Worm (Caenorhabditis elegans) whole organism, late embryonic: ENCODE measurements around the gene Y57G11A.4.

Experiments
- C08G9.2 ChIP-seq: sonication (generic microtip); optimal IDR thresholded peaks from 2 replicates; lab custom pipeline; 2016; ENCODE audit warnings: mild to moderate bottlenecking, missing genetic modification characterization, moderate library complexity, missing compliant biosample characterization
- C38D4.7 ChIP-seq: fragments of 200-800 bp; sonication (Bioruptor generic); optimal IDR thresholded peaks from 2 replicates; lab custom pipeline; 2018; ENCODE audit warnings: mild to moderate bottlenecking, missing genetic modification characterization, moderate library complexity, missing compliant biosample characterization
- F13H6.1 ChIP-seq: sonication (generic microtip); optimal IDR thresholded peaks from 2 replicates; lab custom pipeline; 2016; ENCODE audit warnings: missing genetic modification characterization, missing compliant biosample characterization
- T23F11.4 ChIP-seq: fragments of 200-800 bp; sonication (Bioruptor generic); optimal IDR thresholded peaks from 2 replicates; lab custom pipeline; 2018; ENCODE audit warnings: mild to moderate bottlenecking, missing genetic modification characterization, missing compliant biosample characterization
- Y22D7AL.16 ChIP-seq: sonication (generic microtip); optimal IDR thresholded peaks from 2 replicates; lab custom pipeline; 2016; ENCODE audit warnings: missing genetic modification characterization, missing compliant biosample characterization
- ama-1 ChIP-seq: fragments of 150-350 bp; optimal IDR thresholded peaks from 2 replicates; lab custom pipeline; 2014
- ceh-18 ChIP-seq: sonication (generic microtip); optimal IDR thresholded peaks from 2 replicates; lab custom pipeline; 2016; ENCODE audit warnings: missing genetic modification characterization, missing compliant biosample characterization
- ceh-19 ChIP-seq: fragments of 200-800 bp; sonication (Bioruptor generic); optimal IDR thresholded peaks from 2 replicates; lab custom pipeline; 2018; ENCODE audit warnings: mild to moderate bottlenecking, missing genetic modification characterization, missing compliant biosample characterization
- ceh-2 ChIP-seq: sonication (generic microtip); optimal IDR thresholded peaks from 2 replicates; lab custom pipeline; 2016; ENCODE audit warnings: missing genotype, missing genetic modification characterization, missing compliant biosample characterization
- ceh-22 ChIP-seq: sonication (generic microtip); optimal IDR thresholded peaks from 2 replicates; lab custom pipeline; 2017; ENCODE audit warnings: missing biosample characterization, missing genetic modification characterization
- ceh-24 ChIP-seq: sonication (generic microtip); optimal IDR thresholded peaks from 2 replicates; lab custom pipeline; 2016; ENCODE audit warnings: mild to moderate bottlenecking, missing genetic modification characterization, missing compliant biosample characterization
- ceh-30 ChIP-seq: fragments of 150-350 bp; optimal IDR thresholded peaks from 2 replicates; lab custom pipeline; 2014; ENCODE audit warnings: missing biosample characterization, missing genetic modification characterization
- ceh-31 ChIP-seq: sonication (generic microtip); optimal IDR thresholded peaks from 2 replicates; lab custom pipeline; 2016; ENCODE audit warnings: missing genetic modification characterization, missing compliant biosample characterization
- ceh-45 ChIP-seq: fragments of 200-800 bp; sonication (Bioruptor generic); IDR thresholded peaks from 2 replicates; pipeline ENCODE4 v1.3.6; 2022; ENCODE audit warnings: missing genetic modification reagents, missing genetic modification characterization, missing compliant biosample characterization
- ceh-6 ChIP-seq: fragments of 200-800 bp; sonication (Bioruptor generic); optimal IDR thresholded peaks from 2 replicates; lab custom pipeline; 2018; ENCODE audit warnings: mild to moderate bottlenecking, missing genetic modification characterization, missing compliant biosample characterization
- ceh-9 ChIP-seq: sonication (generic microtip); optimal IDR thresholded peaks from 2 replicates; lab custom pipeline; 2016; ENCODE audit warnings: mild to moderate bottlenecking, missing genetic modification characterization, inconsistent platforms, missing compliant biosample characterization
- che-1 ChIP-seq: sonication (generic microtip); optimal IDR thresholded peaks from 2 replicates; lab custom pipeline; 2016; ENCODE audit warnings: mild to moderate bottlenecking, missing genetic modification characterization, missing compliant biosample characterization
- dmd-4 ChIP-seq: sonication (generic microtip); optimal IDR thresholded peaks from 2 replicates; lab custom pipeline; 2016; ENCODE audit warnings: borderline replicate concordance, missing genetic modification characterization, missing compliant biosample characterization
- eyg-1 ChIP-seq: sonication (generic microtip); optimal IDR thresholded peaks from 2 replicates; lab custom pipeline; 2016; ENCODE audit warnings: missing genotype, missing genetic modification characterization, missing compliant biosample characterization
- fkh-6 ChIP-seq: sonication (generic microtip); optimal IDR thresholded peaks from 2 replicates; lab custom pipeline; 2016; ENCODE audit warnings: missing genetic modification characterization, missing compliant biosample characterization
- hlh-13 ChIP-seq: fragments of 200-800 bp; sonication (Bioruptor generic); optimal IDR thresholded peaks from 2 replicates; lab custom pipeline; 2018; ENCODE audit warnings: mild to moderate bottlenecking, missing genetic modification characterization, missing compliant biosample characterization
- hlh-30 ChIP-seq: sonication (generic microtip); optimal IDR thresholded peaks from 2 replicates; lab custom pipeline; 2017; ENCODE audit warnings: antibody characterized with exemption, missing genetic modification characterization, missing compliant biosample characterization; ENCODE audit not compliant: insufficient read depth
- lim-6 ChIP-seq: sonication (generic microtip); optimal IDR thresholded peaks from 2 replicates; lab custom pipeline; 2016; ENCODE audit warnings: missing genetic modification characterization, missing compliant biosample characterization
- mec-3 ChIP-seq: sonication (generic microtip); optimal IDR thresholded peaks from 2 replicates; lab custom pipeline; 2016; ENCODE audit warnings: borderline replicate concordance, missing genetic modification characterization, missing compliant biosample characterization
- nfya-1 ChIP-seq: sonication (generic microtip); optimal IDR thresholded peaks from 2 replicates; lab custom pipeline; 2017; ENCODE audit warnings: missing genetic modification characterization, mild to moderate bottlenecking, missing compliant biosample characterization, antibody characterized with exemption, moderate library complexity
- nhr-232 ChIP-seq: sonication (generic microtip); optimal IDR thresholded peaks from 2 replicates; lab custom pipeline; 2016; ENCODE audit warnings: missing genetic modification characterization, missing compliant biosample characterization
- npax-4 ChIP-seq: sonication (generic microtip); optimal IDR thresholded peaks from 2 replicates; lab custom pipeline; 2016; ENCODE audit warnings: missing genetic modification characterization, missing compliant biosample characterization
- pat-9 ChIP-seq: fragments of 200-800 bp; sonication (Bioruptor generic); optimal IDR thresholded peaks from 2 replicates; lab custom pipeline; 2018; ENCODE audit warnings: mild to moderate bottlenecking, missing genetic modification characterization, moderate library complexity, missing compliant biosample characterization
- pax-1 ChIP-seq: fragments of 150-350 bp; optimal IDR thresholded peaks from 2 replicates; lab custom pipeline; 2014; ENCODE audit warnings: missing biosample characterization, missing genetic modification characterization
- pha-4 ChIP-seq: fragments of 150-350 bp; optimal IDR thresholded peaks from 2 replicates; lab custom pipeline; 2018; ENCODE audit warnings: missing biosample characterization, missing genetic modification reagents, missing genetic modification characterization
- pqm-1 ChIP-seq: sonication (generic microtip); optimal IDR thresholded peaks from 2 replicates; lab custom pipeline; 2016; ENCODE audit warnings: missing genetic modification characterization, missing compliant biosample characterization
- pros-1 ChIP-seq: fragments of 150-350 bp; optimal IDR thresholded peaks from 2 replicates; lab custom pipeline; 2014; ENCODE audit warnings: missing biosample characterization, missing genetic modification reagents, missing genetic modification characterization
- rnt-1 ChIP-seq: sonication (generic microtip); optimal IDR thresholded peaks from 2 replicates; lab custom pipeline; 2016; ENCODE audit warnings: missing genetic modification characterization, missing compliant biosample characterization
- sox-4 ChIP-seq: sonication (generic microtip); optimal IDR thresholded peaks from 2 replicates; lab custom pipeline; 2017; ENCODE audit warnings: mild to moderate bottlenecking, missing genetic modification characterization, inconsistent platforms, missing compliant biosample characterization
- syd-9 ChIP-seq: sonication (generic microtip); optimal IDR thresholded peaks from 2 replicates; lab custom pipeline; 2016; ENCODE audit warnings: mild to moderate bottlenecking, missing genetic modification characterization, moderate library complexity, missing compliant biosample characterization
- ttx-3 ChIP-seq: sonication (generic microtip); optimal IDR thresholded peaks from 2 replicates; lab custom pipeline; 2016; ENCODE audit warnings: missing genetic modification reagents, missing genetic modification characterization, missing compliant biosample characterization
- unc-3 ChIP-seq, 2 experiments: fragments of 200-800 bp in 1 of 2; sonication (Bioruptor generic) in 1 of 2; sonication (generic microtip) in 1 of 2; conservative IDR thresholded peaks in 1 of 2; optimal IDR thresholded peaks in 1 of 2; 2 replicates each; pipeline versions ENCODE4 v1.3.6 to Lab custom; 2016 to 2022; ENCODE audit warnings: missing compliant biosample characterization in 2 of 2, missing genetic modification characterization in 2 of 2, missing genetic modification reagents in 1 of 2
- unc-86 ChIP-seq: sonication (generic microtip); optimal IDR thresholded peaks from 2 replicates; lab custom pipeline; 2016; ENCODE audit warnings: missing genetic modification characterization, missing compliant biosample characterization
- zip-5 ChIP-seq: sonication (generic microtip); optimal IDR thresholded peaks from 2 replicates; lab custom pipeline; 2016; ENCODE audit warnings: missing genetic modification characterization, missing compliant biosample characterization
- ztf-16 ChIP-seq: sonication (generic microtip); optimal IDR thresholded peaks from 2 replicates; lab custom pipeline; 2017; ENCODE audit warnings: missing genetic modification characterization, missing compliant biosample characterization

Y57G11A.4 gene

DNA sequence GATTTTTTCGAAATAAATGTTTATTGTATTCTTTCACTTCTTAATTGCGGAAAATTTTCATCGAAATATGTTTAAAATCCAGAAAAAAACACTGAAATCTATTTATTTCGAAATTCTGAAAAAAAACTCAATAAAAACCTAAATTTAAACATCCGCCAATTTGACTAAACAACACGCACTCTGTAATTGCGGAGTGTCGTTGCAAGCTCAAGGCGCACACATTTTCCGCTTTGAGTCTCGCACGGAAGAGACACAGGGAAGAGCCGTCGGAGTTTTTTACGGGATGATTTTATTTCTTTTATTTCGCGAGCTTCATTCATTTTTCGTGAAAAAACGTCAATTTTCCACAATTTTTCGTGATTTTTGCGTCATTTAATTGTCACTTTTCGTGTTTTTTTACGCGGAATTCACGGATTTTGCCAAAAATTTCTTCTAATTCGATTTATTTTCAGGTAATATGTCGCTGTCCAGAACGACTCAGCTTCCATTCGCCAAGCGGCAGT, 18.0 kb upstream of the Y57G11A.4 start, which contains the start of gene dld-1 (continued):
- TF ChIP-seq ceh-24 (tag; lab: Kevin White, UChicago) (no peak), che-1 (no peak), ceh-18 (peak; percentile 79), zip-5 (tag; lab: Kevin White, UChicago) (no peak), mec-3 (tag; lab: Kevin White, UChicago) (no peak), ceh-19 (peak; percentile 41), C38D4.7 (GFP tag; lab: Kevin White, UChicago) (no peak), hlh-30 (peak; percentile 74), dmd-4 (tag; lab: Kevin White, UChicago) (no peak), F13H6.1 (tag; lab: Kevin White, UChicago) (no peak), ceh-45 (no peak), npax-4 (no peak), pqm-1 (tag; lab: Kevin White, UChicago) (no peak), Y22D7AL.16 (peak; percentile 12), unc-3 (GFP tag; conservative IDR thresholded peaks at IDR 0.05; lab: Robert Waterston, UW) (no peak), unc-3 (tag; optimal IDR thresholded peaks at IDR 0.05; lab: Kevin White, UChicago) (peak; percentile 37), T23F11.4 (no peak), C08G9.2 (no peak), nfya-1 (tag; lab: Kevin White, UChicago) (peak; percentile 97), pax-1 (peak; percentile 94)
- TF ChIP-seq, all 69 proteins: peak for 26

DNA sequence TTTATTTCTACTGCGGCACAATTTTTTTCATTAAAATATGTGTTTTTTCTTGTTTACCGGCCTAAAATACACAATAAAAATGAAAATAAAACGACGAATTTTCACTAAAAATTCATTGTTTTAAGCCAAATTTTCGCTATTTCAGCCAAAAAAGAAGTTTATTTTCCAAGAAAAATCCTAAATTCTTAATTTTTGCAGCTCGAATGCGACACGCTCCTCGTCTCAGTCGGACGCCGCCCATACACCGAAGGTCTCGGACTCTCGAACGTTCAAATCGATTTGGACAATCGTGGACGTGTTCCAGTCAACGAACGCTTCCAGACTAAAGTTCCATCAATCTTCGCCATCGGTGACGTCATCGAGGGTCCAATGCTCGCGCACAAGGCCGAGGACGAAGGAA, 16.0 kb upstream of the Y57G11A.4 start:
- TF ChIP-seq mec-3 (tag; lab: Kevin White, UChicago) (no peak), syd-9 (no peak), ceh-18 (no peak), fkh-6 (tag; lab: Kevin White, UChicago) (no peak), pat-9 (tag; lab: Kevin White, UChicago) (no peak), rnt-1 (no peak), unc-3 (GFP tag; conservative IDR thresholded peaks at IDR 0.05; lab: Robert Waterston, UW) (no peak), unc-3 (tag; optimal IDR thresholded peaks at IDR 0.05; lab: Kevin White, UChicago) (no peak), unc-86 (tag; lab: Kevin White, UChicago) (no peak), pros-1 (no peak), hlh-13 (no peak), pqm-1 (tag; lab: Kevin White, UChicago) (no peak), sox-4 (tag; lab: Kevin White, UChicago) (no peak), ceh-22 (tag; lab: Kevin White, UChicago) (no peak), ama-1 (no peak)
- TF ChIP-seq, all 69 proteins: peak for 0

- TF ChIP-seq ceh-6 (GFP tag; lab: Kevin White, UChicago) (no peak), hlh-13 (no peak), ttx-3 (tag; lab: Kevin White, UChicago) (no peak), hlh-30 (no peak), pha-4 (tag; lab: Kevin White, UChicago) (no peak), eyg-1 (tag; lab: Kevin White, UChicago) (no peak), ceh-31 (tag; lab: Kevin White, UChicago) (no peak), fkh-6 (tag; lab: Kevin White, UChicago) (no peak), C38D4.7 (GFP tag; lab: Kevin White, UChicago) (no peak), mec-3 (tag; lab: Kevin White, UChicago) (no peak), ceh-30 (no peak), ceh-9 (tag; lab: Kevin White, UChicago) (no peak), ztf-16 (no peak), ceh-2 (tag; lab: Kevin White, UChicago) (no peak), nhr-232 (no peak), pax-1 (no peak), lim-6 (tag; lab: Kevin White, UChicago) (no peak)
Measured at ce11 chrIV:14466837-14467236, 15.2 kb upstream of the Y57G11A.4 start.
